Fruit fly (Drosophila melanogaster) whole organism, adult: ENCODE data around the gene CG14891.

Experiments
- CG11617 ChIP-seq: fragments of 200-800 bp; sonication (Bioruptor generic); optimal IDR thresholded peaks from 2 replicates; lab custom pipeline; 2017; ENCODE audit warnings: mild to moderate bottlenecking, missing biosample characterization, missing genetic modification reagents, missing genetic modification characterization
- CG12768 ChIP-seq: fragments of 200-800 bp; sonication (Bioruptor generic); optimal IDR thresholded peaks from 2 replicates; lab custom pipeline; 2017; ENCODE audit warnings: missing biosample characterization, missing genetic modification characterization, mild to moderate bottlenecking, moderate library complexity, missing genetic modification reagents
- CG14711 ChIP-seq: fragments of 200-800 bp; sonication (Bioruptor generic); optimal IDR thresholded peaks from 2 replicates; lab custom pipeline; 2018; ENCODE audit warnings: missing biosample characterization, mild to moderate bottlenecking, missing genetic modification characterization, moderate library complexity
- CG1620 ChIP-seq: fragments of 200-800 bp; sonication (Bioruptor generic); optimal IDR thresholded peaks from 2 replicates; lab custom pipeline; 2016; ENCODE audit warnings: missing biosample characterization, missing genetic modification characterization
- CG33017 ChIP-seq: fragments of 200-800 bp; sonication (Bioruptor generic); optimal IDR thresholded peaks from 2 replicates; lab custom pipeline; 2018; ENCODE audit warnings: missing biosample characterization, mild to moderate bottlenecking, missing genetic modification characterization, moderate library complexity
- CG5204 ChIP-seq: fragments of 200-800 bp; sonication (Bioruptor generic); optimal IDR thresholded peaks from 2 replicates; lab custom pipeline; 2016; ENCODE audit warnings: missing biosample characterization, missing genetic modification characterization
- CG7045 ChIP-seq: fragments of 200-800 bp; sonication (Bioruptor generic); optimal IDR thresholded peaks from 2 replicates; lab custom pipeline; 2017; ENCODE audit warnings: missing biosample characterization, mild to moderate bottlenecking, missing genetic modification characterization
- CG7101 ChIP-seq: fragments of 200-800 bp; sonication (Bioruptor generic); optimal IDR thresholded peaks from 2 replicates; lab custom pipeline; 2018; ENCODE audit warnings: missing biosample characterization, mild to moderate bottlenecking, missing genetic modification characterization, moderate library complexity
- kay ChIP-seq: fragments of 200-800 bp; sonication (Bioruptor generic); peaks from one replicate; lab custom pipeline; 2016; ENCODE audit warnings: missing biosample characterization, missing genetic modification characterization, borderline replicate concordance
- pad ChIP-seq: fragments of 200-800 bp; sonication (Bioruptor generic); optimal IDR thresholded peaks from 3 replicates; lab custom pipeline; 2017; ENCODE audit warnings: missing biosample characterization, missing genetic modification characterization, mild to moderate bottlenecking, moderate library complexity, missing genetic modification reagents
- tj ChIP-seq: fragments of 200-800 bp; sonication (Bioruptor generic); optimal IDR thresholded peaks from 3 replicates; lab custom pipeline; 2017; ENCODE audit warnings: missing biosample characterization, mild to moderate bottlenecking, missing genetic modification characterization, moderate library complexity

DNA sequence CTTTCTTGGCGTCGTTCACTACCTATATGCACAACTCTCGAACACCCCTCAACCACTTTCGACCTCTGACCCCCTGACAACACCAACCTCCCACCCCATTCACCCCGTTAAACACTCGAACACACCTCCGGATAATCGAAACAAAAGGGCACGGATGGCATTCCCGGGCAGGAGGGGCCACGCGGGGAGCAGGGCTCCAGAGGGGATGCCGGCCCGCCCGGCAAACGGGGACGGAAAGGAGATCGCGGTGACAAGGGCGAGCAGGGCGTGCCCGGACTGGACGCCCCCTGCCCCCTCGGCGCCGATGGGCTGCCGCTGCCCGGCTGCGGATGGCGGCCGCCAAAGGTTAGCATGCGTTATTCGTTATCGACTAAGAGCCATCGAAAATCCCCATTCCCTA lies 2.0 kb upstream of the CG14891 start:
- TF ChIP-seq CG14711, result no peak
- no peak for TF ChIP-seq tj (GFP tag; lab: Kevin White, UChicago)
- TF ChIP-seq CG11617 (GFP tag; lab: Kevin White, UChicago), result no peak
- TF ChIP-seq CG7045 (GFP tag; lab: Kevin White, UChicago), result no peak
- TF ChIP-seq CG7101, result no peak
- no peak for TF ChIP-seq kay (GFP tag; lab: Kevin White, UChicago)
- no peak for TF ChIP-seq CG12768 (GFP tag; lab: Kevin White, UChicago)
- TF ChIP-seq pad (GFP tag; lab: Kevin White, UChicago), result no peak
- TF ChIP-seq CG33017 (tag; lab: Kevin White, UChicago), result no peak
- TF ChIP-seq CG5204 (GFP tag; lab: Kevin White, UChicago), result no peak
- TF ChIP-seq CG1620, result no peak
